Worm (Caenorhabditis elegans): ENCODE results near the gene lys-7.
"Not testable (repeated sequence)": the region's sequence is repeated elsewhere in the genome, so short reads cannot be mapped to it uniquely, and the experiment has no call there.

lys-7 gene

DNA sequence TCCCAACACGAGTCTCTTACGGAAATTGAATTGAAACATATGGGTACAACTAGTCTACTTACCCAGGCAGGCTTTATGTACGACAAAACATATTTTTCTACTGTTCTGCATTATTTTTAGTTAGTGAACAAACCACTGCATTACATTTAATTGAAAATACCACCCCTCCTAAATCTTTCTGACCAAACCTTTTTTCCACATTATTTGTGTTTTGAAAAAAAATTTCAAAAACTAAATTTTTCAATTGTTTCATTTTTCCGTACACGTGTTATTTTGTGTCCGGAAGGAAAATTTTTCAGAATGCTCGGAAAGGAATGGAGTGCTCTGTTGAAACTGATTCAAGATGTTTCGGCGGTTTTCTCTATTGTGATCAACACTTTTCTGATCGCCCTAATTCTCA is 30.0 kb upstream of the lys-7 start, which contains the start of gene str-226:
Gene str-226 (plus strand): TSS at position 301 of the 400 bp plus-strand sequence.
- TF ChIP-seq unc-86 (tag; optimal IDR thresholded peaks at IDR 0.05) = no peak
- no peak for TF ChIP-seq nhr-71 (tag; optimal IDR thresholded peaks at IDR 0.05)
- no peak for TF ChIP-seq ces-1 (GFP tag; optimal IDR thresholded peaks at IDR 0.05)
- TF ChIP-seq efl-3 (GFP tag; optimal IDR thresholded peaks at IDR 0.05) = no peak
- no peak for TF ChIP-seq ceh-90 (tag; optimal IDR thresholded peaks at IDR 0.05)
- TF ChIP-seq sup-37 (GFP tag; optimal IDR thresholded peaks at IDR 0.05) = no peak
- no peak for TF ChIP-seq mep-1 (tag; optimal IDR thresholded peaks at IDR 0.05)

DNA sequence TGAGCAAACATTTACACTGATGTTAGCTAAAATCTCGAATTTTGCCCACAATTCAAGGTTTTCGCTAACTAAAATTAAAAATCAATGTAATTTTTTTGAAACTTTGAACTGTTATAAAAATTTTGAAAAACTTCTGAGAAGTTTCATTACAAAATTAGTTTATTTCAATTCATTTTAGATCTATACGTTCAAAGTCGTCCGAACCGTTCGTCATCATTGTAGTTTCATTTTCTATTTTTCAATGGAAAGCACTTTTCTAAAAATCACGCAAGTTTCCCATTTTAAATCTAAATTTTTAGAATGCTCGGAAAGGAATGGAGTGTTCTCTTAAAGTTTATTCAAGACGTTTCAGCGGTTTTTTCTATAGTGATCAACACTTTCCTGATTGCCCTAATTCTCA is 27.5 kb upstream of the lys-7 start, which contains the start of gene str-228:
Gene str-228 (plus strand): TSS at position 301 of the 400 bp plus-strand sequence.
- TF ChIP-seq grh-1 (GFP tag; IDR thresholded peaks at IDR 0.05) (no peak), mep-1 (tag; optimal IDR thresholded peaks at IDR 0.05) (no peak), lin-39 (tag; optimal IDR thresholded peaks at IDR 0.05) (no peak), nhr-237 (tag; optimal IDR thresholded peaks at IDR 0.05) (no peak), lin-14 (GFP tag; optimal IDR thresholded peaks at IDR 0.05) (no peak), lir-3 (tag; optimal IDR thresholded peaks at IDR 0.05; ENCODE audit: poor library complexity) (no peak), fkh-8 (tag; optimal IDR thresholded peaks at IDR 0.05) (no peak)

- no peak for TF ChIP-seq isw-1 (GFP tag; IDR thresholded peaks at IDR 0.05)
Observed at ce11 chrV:3507691-3508090, 25.3 kb upstream of the lys-7 start, which contains the start of gene str-225. TSS of gene str-225 (plus strand) at chrV:3507822.

ce11 chrV:3506252-3506651 is 23.9 kb upstream of the lys-7 start, which contains the start of gene ugt-64:
TSS of gene ugt-64 (minus strand) at chrV:3506352.
- TF ChIP-seq ces-1 (GFP tag; optimal IDR thresholded peaks at IDR 0.05); nhr-47 (tag; optimal IDR thresholded peaks at IDR 0.05); nhr-84 (tag; optimal IDR thresholded peaks at IDR 0.05): not testable (repeated sequence)

- TF ChIP-seq nhr-237 (tag; optimal IDR thresholded peaks at IDR 0.05) (no peak), pax-3 (tag; optimal IDR thresholded peaks at IDR 0.05) (no peak), nhr-90 (tag; optimal IDR thresholded peaks at IDR 0.05; ENCODE audit: poor library complexity) (peak; percentile 28), swsn-7 (tag; optimal IDR thresholded peaks at IDR 0.05) (no peak), blmp-1 (tag; optimal IDR thresholded peaks at IDR 0.05) (peak; percentile 86), mep-1 (tag; optimal IDR thresholded peaks at IDR 0.05) (peak; percentile 0), F16B12.6 (tag; optimal IDR thresholded peaks at IDR 0.05) (no peak), tlp-1 (tag; optimal IDR thresholded peaks at IDR 0.05) (peak; percentile 48), aha-1 (tag; optimal IDR thresholded peaks at IDR 0.05) (no peak), nhr-85 (tag) (peak; percentile 74), dpl-1 (GFP tag; optimal IDR thresholded peaks at IDR 0.05) (peak in 1 of 3 experiments; percentile 17), aly-2 (tag; optimal IDR thresholded peaks at IDR 0.05) (no peak), ceh-63 (GFP tag; optimal IDR thresholded peaks at IDR 0.05) (no peak), ceh-82 (tag; optimal IDR thresholded peaks at IDR 0.05) (no peak), mab-9 (GFP tag; IDR thresholded peaks at IDR 0.05) (no peak), fkh-4 (tag; optimal IDR thresholded peaks at IDR 0.05; ENCODE audit: borderline replicate concordance) (no peak), pqm-1 (tag; optimal IDR thresholded peaks at IDR 0.05) (peak; percentile 47), nhr-19 (GFP tag; conservative IDR thresholded peaks at IDR 0.05) (no peak), elt-3 (tag; optimal IDR thresholded peaks at IDR 0.05) (peak in 4 of 6 experiments; percentile 7 to 79 (median 54)), skn-1 (tag; optimal IDR thresholded peaks at IDR 0.05) (peak; percentile 40), elt-2 (tag; optimal IDR thresholded peaks at IDR 0.05) (peak; percentile 91), unc-86 (tag; optimal IDR thresholded peaks at IDR 0.05) (no peak), sox-4 (tag; optimal IDR thresholded peaks at IDR 0.05) (no peak), hpl-2 (GFP tag; optimal IDR thresholded peaks at IDR 0.05) (no peak), nhr-20 (tag; optimal IDR thresholded peaks at IDR 0.05) (peak; percentile 84), lin-35 (GFP tag; optimal IDR thresholded peaks at IDR 0.05) (peak in 1 of 2 experiments; percentile 28), unc-130 (tag; optimal IDR thresholded peaks at IDR 0.05) (no peak), C34B4.2 (tag; optimal IDR thresholded peaks at IDR 0.05) (no peak), sup-37 (GFP tag; optimal IDR thresholded peaks at IDR 0.05) (no peak), ces-1 (GFP tag; optimal IDR thresholded peaks at IDR 0.05) (no peak), rnt-1 (tag; optimal IDR thresholded peaks at IDR 0.05) (no peak)
Observed at ce11 chrV:3505745-3506144, 23.3 kb upstream of the lys-7 start.

Data from whole organism, L1 larva.